Worm (Caenorhabditis elegans) whole organism, L4 larva: ENCODE results near the gene swp-1.

ENCODE experiments used
- F37D6.2 ChIP-seq: sonication (generic microtip); optimal IDR thresholded peaks from 2 replicates; lab custom pipeline; 2016; ENCODE audit warnings: mild to moderate bottlenecking, missing genetic modification characterization, missing compliant biosample characterization
- F44E2.7 ChIP-seq: fragments of 200-800 bp; sonication (Bioruptor generic); IDR thresholded peaks from 2 replicates; pipeline ENCODE4 v2.1.2; 2022; ENCODE audit warnings: missing genetic modification characterization, missing compliant biosample characterization
- F49E8.2 ChIP-seq: sonication (generic microtip); optimal IDR thresholded peaks from 2 replicates; lab custom pipeline; 2016; ENCODE audit warnings: missing compliant biosample characterization, mild to moderate bottlenecking, missing genetic modification characterization, borderline replicate concordance
- ZK546.5 ChIP-seq, 2 experiments: sonication (generic microtip); optimal IDR thresholded peaks; 2 replicates each; lab custom pipeline; 2017; ENCODE audit warnings: missing biosample characterization in 2 of 2, missing genetic modification characterization in 2 of 2
- fkh-10 ChIP-seq: fragments of 150-350 bp; optimal IDR thresholded peaks from 2 replicates; lab custom pipeline; 2014; ENCODE audit warnings: missing biosample characterization, missing genetic modification reagents, missing genetic modification characterization
- jun-1 ChIP-seq: fragments of 150-350 bp; optimal IDR thresholded peaks from 2 replicates; lab custom pipeline; 2014; ENCODE audit warnings: missing biosample characterization, missing genetic modification reagents, missing genetic modification characterization
- lin-39 ChIP-seq: fragments of 150-350 bp; optimal IDR thresholded peaks from 2 replicates; lab custom pipeline; 2014; ENCODE audit warnings: missing biosample characterization, missing genetic modification reagents, missing genetic modification characterization
- mxl-2 ChIP-seq: fragments of 200-800 bp; sonication (Bioruptor generic); conservative IDR thresholded peaks from 2 replicates; pipeline ENCODE4 v1.3.6; 2022; ENCODE audit warnings: missing genetic modification reagents, missing genetic modification characterization, missing compliant biosample characterization
- nhr-41 ChIP-seq: fragments of 200-800 bp; sonication (Bioruptor generic); IDR thresholded peaks from 2 replicates; pipeline ENCODE4 v1.3.6; 2022; ENCODE audit warnings: missing genetic modification reagents, missing genetic modification characterization, missing compliant biosample characterization
- nhr-77 ChIP-seq: fragments of 150-350 bp; optimal IDR thresholded peaks from 2 replicates; lab custom pipeline; 2014; ENCODE audit warnings: missing biosample characterization, missing genetic modification characterization
- pqm-1 ChIP-seq: sonication (generic microtip); optimal IDR thresholded peaks from 2 replicates; lab custom pipeline; 2017; ENCODE audit warnings: missing biosample characterization, missing genetic modification characterization

ce11 chrIII:5720266-5721019 lies 15.1 kb upstream of the swp-1 start:
- no peak for TF ChIP-seq nhr-41 (GFP tag; lab: Robert Waterston, UW)
- no peak for TF ChIP-seq mxl-2 (GFP tag; lab: Robert Waterston, UW)
- TF ChIP-seq fkh-10: no peak
- TF ChIP-seq nhr-77 (tag; lab: Kevin White, UChicago): no peak
- no peak for TF ChIP-seq ZK546.5 (tag; optimal IDR thresholded peaks at IDR 0.05; lab: Kevin White, UChicago)
- TF ChIP-seq lin-39 (tag; lab: Kevin White, UChicago): no peak
- TF ChIP-seq jun-1 (tag; lab: Kevin White, UChicago): no peak
- TF ChIP-seq pqm-1 (tag; lab: Kevin White, UChicago): no peak
- TF ChIP-seq F37D6.2: no peak
- TF ChIP-seq F49E8.2 (tag; lab: Kevin White, UChicago): no peak
- TF ChIP-seq F44E2.7 (GFP tag; lab: Robert Waterston, UW): no peak
